Fruit fly (Drosophila melanogaster) whole organism: ENCODE data around the gene pns.

Experiments
- CG8478 ChIP-seq: fragments of >200 bp; optimal IDR thresholded peaks from 2 replicates; lab custom pipeline; 2018; ENCODE audit warnings: inconsistent platforms
- Dll ChIP-seq: fragments of >200 bp; optimal IDR thresholded peaks from 2 replicates; lab custom pipeline; 2017
- EcR ChIP-seq, 2 experiments: fragments of >200 bp; optimal IDR thresholded peaks; 2 replicates each; lab custom pipeline; 2017; ENCODE audit warnings: missing biosample characterization in 2 of 2, missing genetic modification characterization in 2 of 2, missing genetic modification reagents in 2 of 2
- pan ChIP-seq: fragments of >200 bp; optimal IDR thresholded peaks from 2 replicates; lab custom pipeline; 2017
- psq ChIP-seq: fragments of >200 bp; optimal IDR thresholded peaks from 2 replicates; lab custom pipeline; 2017
- usp ChIP-seq: fragments of >200 bp; optimal IDR thresholded peaks from 2 replicates; lab custom pipeline; 2017; ENCODE audit warnings: missing biosample characterization, missing genetic modification characterization, mixed read lengths

pns gene

DNA sequence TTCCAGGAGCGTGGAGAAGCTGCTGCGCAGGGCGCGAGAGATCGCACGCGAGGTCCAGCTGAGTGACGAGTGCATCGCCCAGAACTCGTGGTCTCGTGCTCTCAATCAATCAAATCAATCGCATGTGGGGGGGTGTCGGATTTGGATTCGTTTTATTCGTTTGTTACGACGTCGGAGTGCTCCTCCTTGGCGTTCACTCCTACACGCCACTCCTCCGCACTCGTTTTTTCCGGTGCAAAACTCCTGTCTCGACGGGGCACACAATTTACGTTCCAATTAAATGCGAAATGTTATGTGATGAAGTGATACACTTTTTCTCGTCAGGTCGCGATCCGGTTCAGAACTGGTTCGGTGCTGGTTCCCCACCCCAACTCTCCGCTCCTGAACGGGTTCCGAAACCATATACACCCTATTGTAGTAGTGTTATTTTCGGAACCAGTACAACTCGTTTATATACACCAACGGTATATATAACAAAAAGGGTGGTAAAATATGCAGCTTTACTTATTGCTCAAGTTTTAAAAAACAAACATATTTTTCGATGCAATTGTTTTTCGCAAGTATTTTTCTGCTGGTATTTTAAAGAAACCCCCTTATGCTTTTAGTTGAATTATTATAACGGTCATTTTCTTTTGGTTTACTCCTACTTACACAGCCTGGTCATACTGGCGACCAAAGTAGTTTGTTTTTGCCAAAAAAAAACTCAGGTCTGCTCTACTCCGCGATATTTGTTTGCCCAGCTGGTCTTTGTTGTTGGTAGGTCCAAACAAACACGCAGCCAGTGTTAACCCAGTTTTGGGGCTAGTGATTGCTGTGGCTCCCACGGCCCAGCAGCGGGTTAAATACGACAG lies at the start of gene pns, which contains the start of gene CG12091:
pns (plus strand) TSS at position 651 of the 851 bp plus-strand sequence.
CG12091 (minus strand) TSS at position 349 of the 851 bp plus-strand sequence.
- TF ChIP-seq pan (no peak), Dll (lab: Kevin White, UChicago) (no peak), CG8478 (lab: Kevin White, UChicago) (no peak), EcR (GFP tag; optimal IDR thresholded peaks at IDR 0.05; lab: Kevin White, UChicago) (no peak), psq (no peak), usp (GFP tag; lab: Kevin White, UChicago) (no peak)

DNA sequence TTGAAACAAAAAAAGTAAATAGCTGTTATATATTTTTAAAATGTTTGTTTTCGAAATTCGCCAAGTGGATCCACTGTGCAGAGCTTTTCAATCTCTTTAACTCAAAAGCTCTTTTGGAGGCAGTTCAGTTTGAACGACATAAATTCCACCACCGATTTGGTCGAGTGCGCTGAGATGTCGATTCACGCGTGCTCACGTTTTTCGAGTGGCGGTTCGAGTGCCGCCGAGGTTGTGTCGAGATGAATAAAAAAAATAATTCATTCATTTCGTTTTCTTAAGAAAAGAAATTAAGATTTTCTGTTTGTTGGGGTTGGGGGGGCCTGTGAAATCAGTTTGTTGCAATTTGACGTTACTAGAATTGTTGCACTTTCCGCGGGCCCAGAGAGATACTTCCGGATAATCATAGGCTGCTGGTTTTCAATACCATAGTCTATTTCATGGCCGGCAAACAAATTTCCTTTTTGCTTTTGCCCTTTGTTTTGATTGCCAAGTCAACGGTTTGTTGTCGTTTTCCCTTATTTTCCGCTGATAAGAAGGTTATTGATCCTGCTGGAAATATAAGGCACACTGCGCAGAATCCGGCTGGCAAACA lies 48.2 kb upstream of the pns start:
- TF ChIP-seq psq (no peak), usp (GFP tag; lab: Kevin White, UChicago) (no peak), CG8478 (lab: Kevin White, UChicago) (no peak), EcR (GFP tag; optimal IDR thresholded peaks at IDR 0.05; lab: Kevin White, UChicago) (no peak)

DNA sequence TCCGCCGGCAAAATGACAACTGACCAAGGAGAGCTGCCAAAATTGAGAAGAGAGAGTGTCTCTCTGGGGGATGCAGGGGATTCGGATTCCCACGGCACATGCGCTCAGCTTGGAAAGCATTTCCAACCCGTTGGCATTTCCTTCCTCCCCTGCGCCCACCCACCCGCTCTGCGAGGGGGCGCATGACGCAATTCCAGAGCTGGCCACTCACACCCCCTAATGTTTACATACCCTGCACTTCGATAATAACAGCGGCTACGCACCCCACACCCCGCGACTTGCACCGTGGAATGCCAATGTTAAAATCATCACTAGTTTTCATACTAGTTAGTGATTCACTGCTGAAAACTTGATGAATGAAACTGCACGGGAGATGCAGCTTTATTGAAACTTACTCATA lies 47.4 kb upstream of the pns start, which contains the start of gene stet:
stet (minus strand) TSS at position 25 of the 400 bp plus-strand sequence.
- TF ChIP-seq psq (no peak), CG8478 (lab: Kevin White, UChicago) (no peak), Dll (lab: Kevin White, UChicago) (no peak), EcR (GFP tag; optimal IDR thresholded peaks at IDR 0.05; lab: Kevin White, UChicago) (no peak)

DNA sequence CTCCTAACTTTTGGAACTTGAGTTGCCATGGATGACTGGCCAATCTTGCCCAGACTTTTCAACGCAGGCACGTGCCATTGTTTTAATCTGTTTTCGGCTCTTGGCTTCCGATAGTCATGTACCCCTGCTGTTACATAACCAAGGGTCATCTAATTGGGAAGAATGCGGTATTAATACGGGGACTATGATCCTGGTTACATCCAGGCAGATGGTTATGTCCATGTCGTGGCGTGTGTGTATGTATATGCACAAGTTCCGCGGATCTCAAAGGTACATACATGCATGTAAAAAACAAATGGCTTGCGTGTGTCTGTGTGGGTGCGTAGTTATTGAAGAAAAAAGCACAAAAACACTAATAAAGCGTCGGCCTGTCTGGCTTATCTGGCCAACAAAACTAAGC lies 41.1 kb upstream of the pns start:
- TF ChIP-seq CG8478 (lab: Kevin White, UChicago): no peak
- TF ChIP-seq usp (GFP tag; lab: Kevin White, UChicago): no peak
- no peak for TF ChIP-seq EcR (GFP tag; optimal IDR thresholded peaks at IDR 0.05; lab: Kevin White, UChicago)
- TF ChIP-seq Dll (lab: Kevin White, UChicago): no peak

DNA sequence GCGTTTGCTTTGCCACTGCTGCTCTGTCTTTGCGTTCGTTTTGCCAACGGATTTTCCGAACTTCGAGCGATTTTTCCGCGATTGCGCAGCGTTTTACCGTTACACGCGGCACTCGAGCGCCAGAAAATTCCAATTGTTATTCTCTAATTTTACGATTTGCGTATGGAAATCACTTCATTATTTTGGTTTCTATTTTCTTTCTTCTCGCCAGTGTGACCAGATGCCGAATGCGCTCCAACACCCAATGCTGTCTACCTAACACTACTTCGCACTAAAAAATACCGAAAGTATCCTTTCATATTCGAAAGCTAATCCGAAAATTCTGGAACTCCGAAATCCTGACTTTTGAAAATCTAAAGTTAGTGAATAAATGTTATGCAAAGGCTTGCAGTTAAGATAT lies 40.5 kb upstream of the pns start, which contains the start of gene CG12084:
CG12084 (minus strand) TSS at position 236 of the 400 bp plus-strand sequence.
- TF ChIP-seq CG8478 (lab: Kevin White, UChicago) (no peak), Dll (lab: Kevin White, UChicago) (no peak), usp (GFP tag; lab: Kevin White, UChicago) (no peak), psq (no peak), EcR (GFP tag; optimal IDR thresholded peaks at IDR 0.05; lab: Kevin White, UChicago) (no peak), pan (no peak)

DNA sequence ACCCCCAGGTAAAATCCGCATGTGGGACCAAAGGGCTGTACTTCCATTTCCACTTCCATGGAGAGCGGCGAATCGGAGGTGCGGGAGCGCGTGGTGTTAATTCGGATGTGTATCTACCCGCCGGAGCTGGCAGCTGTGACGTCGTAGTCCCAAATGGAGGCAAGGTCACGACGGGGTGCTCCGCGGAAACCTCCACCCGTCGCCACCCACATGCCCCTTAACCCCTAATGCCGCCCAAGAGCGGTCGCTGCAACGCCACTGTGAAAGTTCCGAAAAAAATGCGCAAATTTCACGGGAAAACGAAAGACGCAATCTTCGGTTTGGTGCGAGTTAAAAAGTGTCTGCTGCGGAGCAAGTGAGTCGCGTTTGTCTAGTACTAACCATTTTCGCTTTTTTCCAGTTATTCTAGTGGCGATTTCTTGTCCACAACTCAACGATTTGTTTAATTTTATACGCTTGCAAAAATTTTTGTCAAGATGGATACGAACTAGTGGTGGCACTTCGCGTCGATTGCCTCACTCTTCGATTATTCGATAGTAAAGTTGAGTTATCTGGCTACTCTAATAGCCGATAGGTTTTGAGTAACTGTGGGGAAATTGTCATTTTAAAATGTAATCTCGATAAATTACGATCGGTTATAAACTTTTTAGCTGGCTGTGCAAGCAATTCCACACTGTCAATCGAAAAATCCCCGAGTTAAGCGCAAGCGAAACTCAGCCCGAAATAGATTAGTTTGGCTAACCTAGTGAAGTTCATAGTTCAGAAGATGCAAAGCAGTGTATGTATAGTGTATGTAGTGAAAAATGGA lies 34.6 kb upstream of the pns start, which contains the start of the genes hfp and Psa:
hfp (minus strand) TSS at position 505 of the 808 bp plus-strand sequence.
Psa (plus strand) TSS at position 758 of the 808 bp plus-strand sequence.
- TF ChIP-seq pan (no peak), psq (no peak), usp (GFP tag; lab: Kevin White, UChicago) (no peak), EcR (GFP tag; optimal IDR thresholded peaks at IDR 0.05; lab: Kevin White, UChicago) (no peak), Dll (lab: Kevin White, UChicago) (no peak), CG8478 (lab: Kevin White, UChicago) (no peak)

DNA sequence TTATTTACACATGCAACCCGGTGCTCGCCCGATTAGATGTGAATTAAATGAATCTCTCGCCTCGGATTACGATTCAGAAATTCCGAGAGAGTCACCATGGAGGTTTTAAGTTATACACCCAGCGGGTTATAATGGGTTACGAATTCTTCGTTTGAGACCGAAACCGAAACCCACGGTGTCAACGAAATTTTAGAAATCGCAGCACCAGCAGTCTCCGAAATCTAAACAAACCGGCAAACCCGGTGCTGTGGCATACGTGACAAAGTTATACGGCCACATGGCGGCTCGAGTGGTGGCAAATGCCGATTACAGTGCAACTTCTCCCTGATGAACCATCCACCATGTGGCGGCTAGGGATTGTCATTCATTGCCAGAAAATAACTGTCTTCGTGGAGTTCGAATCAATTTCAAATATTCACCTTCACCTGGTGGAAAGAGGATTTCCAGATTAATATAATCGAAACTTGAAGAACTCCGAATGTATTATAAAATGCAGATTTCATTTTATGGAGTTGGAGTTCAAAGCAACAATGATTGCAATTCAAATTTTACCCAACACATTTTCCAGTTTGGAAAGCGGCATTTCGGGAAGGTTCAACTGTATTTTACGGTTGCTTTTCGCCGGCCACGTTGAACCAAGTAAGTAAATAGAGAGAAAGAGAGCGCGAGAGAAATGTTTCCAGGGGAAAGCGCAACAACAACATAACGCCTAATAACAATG lies 21.0 kb upstream of the pns start:
- TF ChIP-seq Dll (lab: Kevin White, UChicago): no peak
- TF ChIP-seq pan: no peak
- TF ChIP-seq usp (GFP tag; lab: Kevin White, UChicago): no peak
- TF ChIP-seq psq: no peak
- TF ChIP-seq EcR (GFP tag; optimal IDR thresholded peaks at IDR 0.05; lab: Kevin White, UChicago): no peak
- no peak for TF ChIP-seq CG8478 (lab: Kevin White, UChicago)

DNA sequence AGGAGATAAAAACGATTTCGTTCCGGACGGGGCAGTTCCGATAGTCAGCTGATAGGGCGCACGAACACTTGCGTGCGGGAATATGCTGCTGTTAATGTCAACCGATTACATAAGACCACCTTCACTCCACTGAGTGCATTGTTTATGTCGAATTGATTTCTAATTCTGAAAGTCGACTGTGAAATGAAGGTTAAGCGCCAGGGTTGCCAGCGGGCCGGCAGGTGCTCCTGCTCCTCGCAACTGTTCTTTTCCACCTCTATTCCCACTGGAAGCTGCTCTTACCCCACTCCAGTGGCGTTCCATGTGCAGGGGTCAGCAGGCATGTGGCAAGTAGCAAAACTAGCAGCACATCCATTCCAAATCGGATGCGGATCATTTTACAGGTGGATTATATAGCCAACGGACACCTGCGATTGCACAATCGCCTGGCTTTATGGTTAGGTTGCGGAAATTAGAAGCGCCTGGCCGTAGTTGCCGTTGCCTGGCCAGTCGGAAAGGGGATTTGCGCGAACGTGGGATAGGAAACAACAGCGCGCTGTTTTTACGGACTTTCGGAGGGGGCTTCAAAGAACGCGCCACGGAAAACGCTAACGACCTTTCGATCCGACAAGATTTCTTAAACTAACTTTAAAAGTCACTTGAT lies 20.2 kb upstream of the pns start, which contains the start of gene cue:
cue (minus strand) TSS at position 641 of the 643 bp plus-strand sequence.
- no peak for TF ChIP-seq psq
- TF ChIP-seq usp (GFP tag; lab: Kevin White, UChicago): no peak
- TF ChIP-seq CG8478 (lab: Kevin White, UChicago): no peak
- TF ChIP-seq EcR (GFP tag; optimal IDR thresholded peaks at IDR 0.05; lab: Kevin White, UChicago): no peak
- TF ChIP-seq Dll (lab: Kevin White, UChicago): no peak
- TF ChIP-seq pan: no peak

DNA sequence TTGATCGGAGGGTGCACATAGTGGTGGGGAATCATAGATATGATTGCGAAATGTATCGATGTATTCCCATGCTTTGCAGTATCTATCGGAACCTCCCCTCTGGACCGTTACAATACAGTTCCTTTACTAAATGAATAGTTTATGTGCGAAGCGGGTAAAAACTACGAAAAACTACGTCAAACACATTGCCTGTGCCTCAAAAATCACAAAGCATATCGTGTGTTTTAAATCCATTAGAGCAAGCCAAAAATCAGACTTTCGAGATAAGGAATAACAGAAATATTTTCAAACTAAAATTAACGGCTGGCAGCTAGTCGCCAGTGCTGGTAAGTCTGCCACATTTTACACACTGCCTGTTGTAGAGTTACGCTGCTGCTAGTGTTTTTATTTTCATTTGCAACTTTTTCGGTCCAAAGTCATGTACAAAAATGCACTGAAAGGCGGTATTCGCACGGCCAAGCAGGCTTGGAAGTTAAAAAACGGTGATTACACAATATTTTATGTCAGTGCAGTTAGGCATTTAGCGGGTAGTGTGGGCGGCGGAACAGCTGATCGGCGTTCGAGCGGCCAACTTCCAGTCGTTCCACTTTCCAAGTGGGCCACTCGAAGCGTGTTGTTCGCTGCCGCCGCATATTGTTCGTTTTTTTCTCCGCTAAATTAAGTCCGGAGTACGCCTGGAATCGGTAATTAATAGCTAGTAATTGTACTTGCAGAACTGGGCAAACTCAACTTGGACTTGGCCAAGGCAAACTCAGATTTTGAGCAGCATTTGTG lies 19.5 kb upstream of the pns start:
- no peak for TF ChIP-seq pan
- TF ChIP-seq CG8478 (lab: Kevin White, UChicago): no peak
- no peak for TF ChIP-seq usp (GFP tag; lab: Kevin White, UChicago)
- TF ChIP-seq Dll (lab: Kevin White, UChicago): no peak
- no peak for TF ChIP-seq EcR (GFP tag; optimal IDR thresholded peaks at IDR 0.05; lab: Kevin White, UChicago)
- TF ChIP-seq psq: no peak
